Worm (Caenorhabditis elegans): ENCODE measurements around the gene egg-1.

Gene egg-1

DNA sequence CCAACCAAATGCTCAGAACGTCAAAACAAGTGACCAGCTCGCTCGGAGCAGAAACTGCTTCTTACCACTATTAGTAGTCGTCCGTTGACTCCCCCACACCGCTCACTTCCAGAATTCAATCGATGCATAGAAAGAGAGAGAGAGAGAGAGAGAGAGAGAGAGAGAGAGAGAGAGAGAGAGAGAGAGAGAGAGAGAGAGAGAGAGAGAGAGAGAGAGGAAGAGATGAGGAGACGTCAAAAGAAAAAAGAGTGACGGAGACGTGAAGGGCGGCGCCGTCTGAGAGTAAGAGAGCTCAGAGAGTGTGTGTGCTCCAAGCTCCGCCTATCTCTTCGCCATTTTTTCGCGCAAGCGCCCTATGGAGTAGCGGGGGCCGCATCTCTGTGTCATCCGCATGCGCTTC, 27.2 kb downstream of the egg-1 start, which contains the start of gene ida-1 (continued):
- TF ChIP-seq lin-39 (tag; optimal IDR thresholded peaks at IDR 0.05) (no peak), ets-5 (GFP tag; IDR thresholded peaks at IDR 0.05) (no peak), nhr-71 (tag; optimal IDR thresholded peaks at IDR 0.05) (peak; percentile 11), mdl-1 (tag; optimal IDR thresholded peaks at IDR 0.05) (no peak), mef-2 (tag; optimal IDR thresholded peaks at IDR 0.05) (no peak), ama-1 (optimal IDR thresholded peaks at IDR 0.05) (no peak), nhr-47 (tag; optimal IDR thresholded peaks at IDR 0.05) (no peak), efl-1 (optimal IDR thresholded peaks at IDR 0.05) (peak; percentile 47 to 71), efl-1 (GFP tag; optimal IDR thresholded peaks at IDR 0.05 in 1 of 2) (peak in 1 of 2 experiments; percentile 1), alr-1 (tag; optimal IDR thresholded peaks at IDR 0.05; ENCODE audit: borderline replicate concordance) (no peak), lin-13 (GFP tag; optimal IDR thresholded peaks at IDR 0.05) (peak; percentile 6), tlp-1 (tag; optimal IDR thresholded peaks at IDR 0.05) (no peak), unc-30 (tag; optimal IDR thresholded peaks at IDR 0.05) (no peak), dpl-1 (GFP tag; optimal IDR thresholded peaks at IDR 0.05) (peak in 1 of 3 experiments; percentile 4), C04F5.9 (tag; optimal IDR thresholded peaks at IDR 0.05) (no peak), fkh-8 (tag; optimal IDR thresholded peaks at IDR 0.05) (peak; percentile 90), isw-1 (GFP tag; IDR thresholded peaks at IDR 0.05) (peak; percentile 45), tbx-2 (tag; optimal IDR thresholded peaks at IDR 0.05) (no peak), dsc-1 (tag; optimal IDR thresholded peaks at IDR 0.05) (no peak), unc-62 (GFP tag; optimal IDR thresholded peaks at IDR 0.05) (no peak), fkh-4 (tag; optimal IDR thresholded peaks at IDR 0.05; ENCODE audit: borderline replicate concordance) (no peak), sptf-1 (tag; optimal IDR thresholded peaks at IDR 0.05) (no peak), efl-3 (GFP tag; optimal IDR thresholded peaks at IDR 0.05) (no peak), hlh-17 (GFP tag; optimal IDR thresholded peaks at IDR 0.05; ENCODE audit: borderline replicate concordance) (no peak), ceh-88 (GFP tag; IDR thresholded peaks at IDR 0.05) (no peak), nhr-19 (GFP tag; conservative IDR thresholded peaks at IDR 0.05) (peak; percentile 39), fos-1 (tag; optimal IDR thresholded peaks at IDR 0.05) (no peak), unc-130 (tag; optimal IDR thresholded peaks at IDR 0.05) (no peak), nhr-84 (tag; optimal IDR thresholded peaks at IDR 0.05) (no peak), hlh-4 (tag; optimal IDR thresholded peaks at IDR 0.05) (no peak), nhr-77 (tag; optimal IDR thresholded peaks at IDR 0.05) (no peak)

DNA sequence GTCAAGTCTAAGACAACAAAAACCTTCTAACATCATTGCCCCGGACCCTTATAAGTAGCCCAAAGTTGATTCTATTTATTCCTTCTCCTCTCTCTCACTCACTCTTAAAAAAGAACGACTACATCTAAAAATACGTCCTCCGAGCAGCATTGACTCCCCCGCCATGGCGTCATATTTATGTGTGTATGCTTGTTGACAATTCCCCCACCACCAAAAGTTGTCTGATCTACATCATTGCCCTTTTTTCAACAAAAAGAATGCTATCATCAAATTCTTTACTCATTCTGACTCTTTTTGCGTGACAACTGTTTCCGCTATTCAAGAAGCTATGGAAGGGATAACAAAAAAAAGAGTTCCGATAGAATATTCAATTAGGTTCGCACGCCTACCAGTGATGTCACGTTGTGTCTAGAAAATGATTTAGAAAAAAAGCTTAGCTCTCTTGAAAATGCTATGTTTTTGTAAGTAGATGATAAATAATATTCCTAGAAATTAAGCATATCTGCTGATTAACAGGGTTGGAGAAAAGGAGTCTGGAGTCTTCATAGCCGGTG, 29.6 kb downstream of the egg-1 start:
- TF ChIP-seq nhr-71 (tag; optimal IDR thresholded peaks at IDR 0.05) (peak; percentile 45), dsc-1 (tag; optimal IDR thresholded peaks at IDR 0.05) (no peak), F16B12.6 (tag; optimal IDR thresholded peaks at IDR 0.05) (no peak), nhr-90 (tag; optimal IDR thresholded peaks at IDR 0.05; ENCODE audit: poor library complexity) (no peak), nhr-47 (tag; optimal IDR thresholded peaks at IDR 0.05) (peak; percentile 2), lsy-2 (tag; optimal IDR thresholded peaks at IDR 0.05) (peak in 1 of 2 experiments; percentile 21), efl-3 (GFP tag; optimal IDR thresholded peaks at IDR 0.05) (no peak), zag-1 (tag; optimal IDR thresholded peaks at IDR 0.05) (no peak), lin-14 (GFP tag; optimal IDR thresholded peaks at IDR 0.05) (peak; percentile 69), snpc-4 (tag; optimal IDR thresholded peaks at IDR 0.05) (no peak), ceh-8 (GFP tag; optimal IDR thresholded peaks at IDR 0.05) (no peak), fkh-10 (GFP tag; optimal IDR thresholded peaks at IDR 0.05) (peak; percentile 49), sox-4 (tag; optimal IDR thresholded peaks at IDR 0.05) (peak; percentile 6), pag-3 (tag; optimal IDR thresholded peaks at IDR 0.05; ENCODE audit: borderline replicate concordance, insufficient read depth) (no peak), fkh-8 (tag; optimal IDR thresholded peaks at IDR 0.05) (peak; percentile 66), mef-2 (tag; optimal IDR thresholded peaks at IDR 0.05) (peak; percentile 21), nhr-84 (tag; optimal IDR thresholded peaks at IDR 0.05) (no peak), nhr-76 (tag; optimal IDR thresholded peaks at IDR 0.05) (no peak), nhr-20 (tag; optimal IDR thresholded peaks at IDR 0.05) (no peak), C04F5.9 (tag; optimal IDR thresholded peaks at IDR 0.05) (no peak), unc-86 (tag; optimal IDR thresholded peaks at IDR 0.05) (peak; percentile 74), rnt-1 (tag; optimal IDR thresholded peaks at IDR 0.05) (no peak)

Data from whole organism, L1 larva.